Worm (Caenorhabditis elegans): Measurements from ENCODE around the gene ZK669.5.

The ZK669.5 gene

DNA sequence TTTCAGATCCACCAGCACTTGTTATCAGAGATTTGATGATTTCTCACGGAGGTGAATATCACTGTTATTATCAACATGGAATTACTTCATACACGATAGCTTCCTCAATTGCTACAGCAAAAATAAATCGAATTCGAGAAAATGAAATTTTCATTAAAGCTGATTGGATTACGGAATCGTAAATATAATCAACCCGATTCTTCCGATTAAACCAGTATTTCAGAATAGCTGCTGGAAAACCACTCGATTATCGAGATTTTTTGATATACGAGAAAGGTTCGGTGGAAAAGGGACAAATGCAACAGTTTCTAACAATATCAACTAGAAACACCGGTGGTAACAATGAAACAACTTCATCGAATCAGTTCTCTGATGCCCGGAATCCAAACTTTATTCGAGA, 44.7 kb downstream of the ZK669.5 start:
- TF ChIP-seq snpc-4 (GFP tag; optimal IDR thresholded peaks at IDR 0.05) = no peak
- TF ChIP-seq snpc-4 (tag; optimal IDR thresholded peaks at IDR 0.05) = no peak
- TF ChIP-seq T07F8.4 (tag; optimal IDR thresholded peaks at IDR 0.05) = no peak
- no peak for TF ChIP-seq ccch-3 (GFP tag; optimal IDR thresholded peaks at IDR 0.05)
- no peak for TF ChIP-seq F49E8.2 (tag; optimal IDR thresholded peaks at IDR 0.05; ENCODE audit: insufficient read depth)
- TF ChIP-seq F22D6.2 (tag; optimal IDR thresholded peaks at IDR 0.05) = no peak
- TF ChIP-seq egrh-3 (GFP tag; IDR thresholded peaks at IDR 0.05) = no peak

DNA sequence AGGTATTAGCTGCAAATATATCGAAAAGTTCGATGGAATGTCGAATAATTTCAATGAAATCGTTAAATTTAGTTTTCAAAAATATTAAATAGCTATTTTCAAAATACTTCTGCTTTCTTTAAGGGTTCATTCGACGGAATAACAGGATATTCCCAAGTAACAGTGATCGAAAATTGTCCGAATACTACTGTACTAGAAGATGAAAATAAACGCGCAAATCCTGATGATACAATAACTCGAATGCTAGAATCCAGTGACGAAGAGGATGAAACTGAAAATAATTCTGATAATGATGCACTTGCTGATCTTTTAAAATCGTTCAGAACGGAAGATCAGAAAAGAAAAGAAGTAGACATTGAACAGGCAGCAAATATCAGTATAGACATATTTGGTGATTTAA, 45.9 kb downstream of the ZK669.5 start:
- TF ChIP-seq Y95B8A.8 (GFP tag; IDR thresholded peaks at IDR 0.05) (no peak), rec-8 (tag; optimal IDR thresholded peaks at IDR 0.05) (no peak), unc-130 (GFP tag; optimal IDR thresholded peaks at IDR 0.05) (no peak), tlf-1 (GFP tag; optimal IDR thresholded peaks at IDR 0.05) (no peak), ztf-6 (GFP tag; IDR thresholded peaks at IDR 0.05) (no peak), lir-1 (GFP tag; conservative IDR thresholded peaks at IDR 0.05) (no peak), B0035.1 (tag; optimal IDR thresholded peaks at IDR 0.05) (no peak), ama-1 (optimal IDR thresholded peaks at IDR 0.05) (no peak), ama-1 (GFP tag; optimal IDR thresholded peaks at IDR 0.05) (no peak), K11D2.4 (GFP tag; IDR thresholded peaks at IDR 0.05) (no peak)

DNA sequence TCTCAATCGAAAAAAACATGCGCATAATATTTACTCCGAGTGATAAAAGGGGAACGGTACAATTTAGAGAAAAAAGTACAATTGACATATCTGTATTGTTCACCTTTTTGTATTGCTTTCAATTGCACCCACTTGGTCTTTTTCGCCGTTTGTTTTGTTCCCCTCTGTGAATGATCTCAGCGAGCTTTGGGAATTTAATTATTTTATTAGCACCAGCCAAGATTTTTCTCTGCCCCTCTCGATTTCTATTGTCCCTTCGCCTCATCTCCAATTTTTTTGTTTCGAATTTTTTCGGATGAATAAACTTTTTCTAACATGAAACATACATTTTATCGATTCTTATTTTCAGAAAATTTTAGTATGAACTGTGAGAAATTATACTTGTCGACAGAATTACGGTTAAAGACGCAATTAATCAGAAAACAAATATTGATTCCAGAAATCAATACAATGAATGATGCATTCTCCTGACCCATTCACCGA, 46.4 kb downstream of the ZK669.5 start, which contains the start of gene rev-1:
TSS of gene rev-1 (plus strand) at position 433 of the 483 bp plus-strand sequence.
- no peak for TF ChIP-seq ztf-22 (GFP tag; optimal IDR thresholded peaks at IDR 0.05)
- TF ChIP-seq Y56A3A.18 (GFP tag; IDR thresholded peaks at IDR 0.05) = no peak
- peak; percentile 65; the same call in 1 of the 2 replicates for TF ChIP-seq Y53G8AR.9 (GFP tag; conservative IDR thresholded peaks at IDR 0.05)
- TF ChIP-seq hlh-26 (GFP tag; conservative IDR thresholded peaks at IDR 0.05) = no peak
- no peak for TF ChIP-seq Y67H2A.10 (GFP tag; conservative IDR thresholded peaks at IDR 0.05)
- peak; percentile 1 for TF ChIP-seq atf-7 (tag; optimal IDR thresholded peaks at IDR 0.05)
- TF ChIP-seq ceh-100 (GFP tag; IDR thresholded peaks at IDR 0.05) = peak; percentile 36; the same call in 1 of the 2 replicates
- TF ChIP-seq cebp-1 (GFP tag; IDR thresholded peaks at IDR 0.05) = no peak
- peak; percentile 11 for TF ChIP-seq cebp-1 (tag; optimal IDR thresholded peaks at IDR 0.05)
- peak; percentile 84 for TF ChIP-seq F39B2.1 (GFP tag; IDR thresholded peaks at IDR 0.05)
- peak; percentile 45; the same call in 1 of the 2 replicates for TF ChIP-seq rcor-1 (GFP tag; IDR thresholded peaks at IDR 0.05)
- peak; percentile 5 for TF ChIP-seq attf-5 (GFP tag; optimal IDR thresholded peaks at IDR 0.05)
- peak; percentile 78 for TF ChIP-seq nhr-27 (tag; optimal IDR thresholded peaks at IDR 0.05)
- TF ChIP-seq C17E4.6 (GFP tag; IDR thresholded peaks at IDR 0.05) = no peak
- 0 out of 2 replicates have a peak, but pooled peaks have one; percentile 19 for TF ChIP-seq pbrm-1 (GFP tag; IDR thresholded peaks at IDR 0.05)
- TF ChIP-seq nfyb-1 (GFP tag; IDR thresholded peaks at IDR 0.05) = 0 out of 2 replicates have a peak, but pooled peaks have one; percentile 29
- peak; percentile 4 for TF ChIP-seq tbx-9 (tag; optimal IDR thresholded peaks at IDR 0.05; ENCODE audit: borderline replicate concordance)
- TF ChIP-seq B0336.3 (GFP tag; IDR thresholded peaks at IDR 0.05) = peak; percentile 73
- 0 out of 2 replicates have a peak, but pooled peaks have one; percentile 10 for TF ChIP-seq ekl-4 (GFP tag; IDR thresholded peaks at IDR 0.05)
- TF ChIP-seq madf-6 (GFP tag; IDR thresholded peaks at IDR 0.05) = peak; percentile 37; the same call in 1 of the 2 replicates
- TF ChIP-seq Y95B8A.8 (GFP tag; IDR thresholded peaks at IDR 0.05) = 0 out of 2 replicates have a peak, but pooled peaks have one; percentile 30
